Worm (Caenorhabditis elegans) whole organism, mixed stage, embryonic: ENCODE results near the gene srbc-8.

ENCODE experiments used
- M03D4.4 ChIP-seq: sonication (generic microtip); optimal IDR thresholded peaks from 2 replicates; lab custom pipeline; 2017; ENCODE audit warnings: mild to moderate bottlenecking, missing genetic modification characterization, missing compliant biosample characterization
- bed-3 ChIP-seq: fragments of 200-800 bp; sonication (Bioruptor generic); optimal IDR thresholded peaks from 3 replicates; lab custom pipeline; 2018; ENCODE audit warnings: mild to moderate bottlenecking, missing genetic modification characterization, moderate library complexity, missing compliant biosample characterization
- blmp-1 ChIP-seq: fragments of 150-350 bp; optimal IDR thresholded peaks from 2 replicates; lab custom pipeline; 2014; ENCODE audit warnings: missing biosample characterization, missing genetic modification characterization
- ceh-39 ChIP-seq: fragments of 150-350 bp; optimal IDR thresholded peaks from 2 replicates; lab custom pipeline; 2014; ENCODE audit warnings: missing biosample characterization, missing genetic modification characterization
- ceh-43 ChIP-seq: fragments of 200-800 bp; sonication (Bioruptor generic); optimal IDR thresholded peaks from 2 replicates; lab custom pipeline; 2018; ENCODE audit warnings: mild to moderate bottlenecking, missing genetic modification characterization, moderate library complexity, missing compliant biosample characterization
- ceh-83 ChIP-seq: fragments of 200-800 bp; sonication (Bioruptor generic); optimal IDR thresholded peaks from 2 replicates; lab custom pipeline; 2018; ENCODE audit warnings: mild to moderate bottlenecking, missing genetic modification characterization, missing compliant biosample characterization
- ces-1 ChIP-seq: fragments of 150-350 bp; optimal IDR thresholded peaks from 2 replicates; lab custom pipeline; 2014; ENCODE audit warnings: missing biosample characterization, missing genetic modification reagents, missing genetic modification characterization
- cnd-1 ChIP-seq: fragments of 200-800 bp; sonication (Bioruptor generic); optimal IDR thresholded peaks from 2 replicates; lab custom pipeline; 2018; ENCODE audit warnings: mild to moderate bottlenecking, missing genetic modification characterization, missing compliant biosample characterization
- drap-1 ChIP-seq: fragments of 200-800 bp; sonication (Bioruptor generic); optimal IDR thresholded peaks from 3 replicates; lab custom pipeline; 2018; ENCODE audit warnings: mild to moderate bottlenecking, missing genetic modification characterization, missing compliant biosample characterization
- elt-1 ChIP-seq: sonication (generic microtip); optimal IDR thresholded peaks from 2 replicates; lab custom pipeline; 2017; ENCODE audit warnings: missing genetic modification characterization, mild to moderate bottlenecking, missing compliant biosample characterization, antibody characterized with exemption, moderate library complexity, borderline replicate concordance; ENCODE audit not compliant: insufficient read depth
- elt-3 ChIP-seq: fragments of 150-350 bp; optimal IDR thresholded peaks from 2 replicates; lab custom pipeline; 2014; ENCODE audit warnings: missing biosample characterization, missing genetic modification characterization
- hlh-1 ChIP-seq: fragments of 150-350 bp; optimal IDR thresholded peaks from 2 replicates; lab custom pipeline; 2014; ENCODE audit warnings: missing biosample characterization, missing genetic modification reagents, missing genetic modification characterization
- lin-13 ChIP-seq: fragments of 150-350 bp; optimal IDR thresholded peaks from 2 replicates; lab custom pipeline; 2014; ENCODE audit warnings: missing biosample characterization, missing genetic modification characterization
- lin-32 ChIP-seq: fragments of 200-800 bp; sonication (Bioruptor generic); optimal IDR thresholded peaks from 2 replicates; lab custom pipeline; 2018; ENCODE audit warnings: mild to moderate bottlenecking, missing genetic modification characterization, missing compliant biosample characterization
- lsy-2 ChIP-seq: fragments of 150-350 bp; optimal IDR thresholded peaks from 2 replicates; lab custom pipeline; 2014; ENCODE audit warnings: missing biosample characterization, missing genetic modification characterization
- mab-5 ChIP-seq: fragments of 150-350 bp; optimal IDR thresholded peaks from 2 replicates; lab custom pipeline; 2014; ENCODE audit warnings: missing biosample characterization, missing genetic modification characterization
- mep-1 ChIP-seq: fragments of 150-350 bp; optimal IDR thresholded peaks from 2 replicates; lab custom pipeline; 2017; ENCODE audit warnings: missing biosample characterization, missing genetic modification reagents, missing genetic modification characterization, inconsistent platforms
- mls-2 ChIP-seq: sonication (generic microtip); optimal IDR thresholded peaks from 2 replicates; lab custom pipeline; 2016; ENCODE audit warnings: mild to moderate bottlenecking, missing genetic modification characterization, moderate library complexity, missing compliant biosample characterization
- nhr-12 ChIP-seq: fragments of 150-350 bp; optimal IDR thresholded peaks from 2 replicates; lab custom pipeline; 2014; ENCODE audit warnings: missing biosample characterization, missing genetic modification characterization
- nhr-237 ChIP-seq: fragments of 150-350 bp; optimal IDR thresholded peaks from 2 replicates; lab custom pipeline; 2014; ENCODE audit warnings: missing biosample characterization, missing genetic modification characterization
- nhr-28 ChIP-seq: fragments of 150-350 bp; optimal IDR thresholded peaks from 2 replicates; lab custom pipeline; 2014; ENCODE audit warnings: missing biosample characterization, missing genetic modification characterization
- pha-4 ChIP-seq: fragments of 150-350 bp; optimal IDR thresholded peaks from 2 replicates; lab custom pipeline; 2018; ENCODE audit warnings: missing biosample characterization, missing genetic modification reagents, missing genetic modification characterization
- sem-2 ChIP-seq: fragments of 200-800 bp; sonication (Bioruptor generic); optimal IDR thresholded peaks from 2 replicates; lab custom pipeline; 2018; ENCODE audit warnings: mild to moderate bottlenecking, missing genetic modification characterization, missing compliant biosample characterization
- sptf-1 ChIP-seq: sonication (generic microtip); optimal IDR thresholded peaks from 2 replicates; lab custom pipeline; 2017; ENCODE audit warnings: mild to moderate bottlenecking, missing genetic modification characterization, moderate library complexity, missing compliant biosample characterization
- tbx-8 ChIP-seq: fragments of 200-800 bp; sonication (Bioruptor generic); optimal IDR thresholded peaks from 2 replicates; lab custom pipeline; 2018; ENCODE audit warnings: mild to moderate bottlenecking, missing genetic modification characterization, moderate library complexity, missing compliant biosample characterization
- unc-120 ChIP-seq: sonication (generic microtip); optimal IDR thresholded peaks from 2 replicates; lab custom pipeline; 2017; ENCODE audit warnings: missing genetic modification characterization, missing compliant biosample characterization; ENCODE audit not compliant: poor library complexity, severe bottlenecking
- unc-62 ChIP-seq: fragments of 150-350 bp; optimal IDR thresholded peaks from 2 replicates; lab custom pipeline; 2014; ENCODE audit warnings: missing biosample characterization, missing genetic modification reagents, missing genetic modification characterization

srbc-8 gene

DNA sequence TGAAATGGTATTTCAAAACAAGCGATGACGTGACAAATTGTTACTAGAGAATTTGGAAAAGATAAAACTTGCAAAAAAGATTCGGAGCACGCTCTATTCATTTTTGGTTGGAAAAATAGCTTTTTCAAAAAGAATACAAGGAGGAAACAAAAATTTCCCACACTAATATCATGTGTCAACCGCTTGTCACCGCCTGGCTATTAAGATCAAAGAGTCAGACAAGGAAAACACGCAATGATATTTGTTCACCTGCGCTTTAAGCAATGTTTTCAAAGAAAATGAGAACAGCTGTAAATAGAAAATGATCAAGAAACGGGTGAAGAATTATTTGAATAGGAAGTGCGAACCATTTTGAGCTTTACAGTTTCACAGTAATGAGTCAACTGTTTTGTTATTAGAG lies 8.1 kb downstream of the srbc-8 start, which contains the start of gene srh-125:
Gene srh-125 (minus strand): TSS at position 101 of the 400 bp plus-strand sequence.
- TF ChIP-seq elt-3 (tag; lab: Kevin White, UChicago) (no peak), mep-1 (tag; lab: Kevin White, UChicago) (no peak), mls-2 (tag; lab: Kevin White, UChicago) (no peak), nhr-237 (tag; lab: Kevin White, UChicago) (no peak), pha-4 (tag; lab: Kevin White, UChicago) (no peak), cnd-1 (tag; lab: Kevin White, UChicago) (no peak), sptf-1 (tag; lab: Kevin White, UChicago) (no peak), bed-3 (no peak), lin-13 (tag; lab: Kevin White, UChicago) (no peak), ceh-43 (GFP tag; lab: Kevin White, UChicago) (no peak), unc-62 (GFP tag; lab: Kevin White, UChicago) (no peak), M03D4.4 (tag; lab: Kevin White, UChicago) (no peak), ces-1 (GFP tag; lab: Kevin White, UChicago) (no peak), ceh-83 (GFP tag; lab: Kevin White, UChicago) (no peak), elt-1 (tag; lab: Kevin White, UChicago) (no peak), sem-2 (GFP tag; lab: Kevin White, UChicago) (no peak), nhr-28 (tag; lab: Kevin White, UChicago) (no peak), drap-1 (GFP tag; lab: Kevin White, UChicago) (no peak), tbx-8 (GFP tag; lab: Kevin White, UChicago) (no peak)
- TF ChIP-seq, all 35 proteins: peak for 0

ce11 chrV:7472815-7473214 lies 12.1 kb downstream of the srbc-8 start, which contains the start of gene str-28:
Gene str-28 (minus strand): TSS chrV:7472915.
- TF ChIP-seq drap-1 (GFP tag; lab: Kevin White, UChicago), result no peak
- no peak for TF ChIP-seq blmp-1 (tag; lab: Kevin White, UChicago)
- no peak for TF ChIP-seq tbx-8 (GFP tag; lab: Kevin White, UChicago)
- no peak for TF ChIP-seq ces-1 (GFP tag; lab: Kevin White, UChicago)
- no peak for TF ChIP-seq ceh-43 (GFP tag; lab: Kevin White, UChicago)

- TF ChIP-seq pha-4 (tag; lab: Kevin White, UChicago), result peak; percentile 44
- peak; percentile 37 for TF ChIP-seq M03D4.4 (tag; lab: Kevin White, UChicago)
- TF ChIP-seq lin-13 (tag; lab: Kevin White, UChicago), result peak; percentile 54
- TF ChIP-seq lsy-2 (tag; lab: Kevin White, UChicago), result peak; percentile 58
- peak; percentile 98 for TF ChIP-seq unc-120
- TF ChIP-seq cnd-1 (tag; lab: Kevin White, UChicago), result no peak
- peak; percentile 59 for TF ChIP-seq mep-1 (tag; lab: Kevin White, UChicago)
- peak; percentile 45 for TF ChIP-seq sptf-1 (tag; lab: Kevin White, UChicago)
- TF ChIP-seq nhr-237 (tag; lab: Kevin White, UChicago), result peak; percentile 31
- no peak for TF ChIP-seq mab-5 (tag; lab: Kevin White, UChicago)
- TF ChIP-seq, all 35 proteins: peak for 8
These were observed 19.4 kb downstream of the srbc-8 start, which contains the start of gene F25E5.1 for ce11 chrV:7465509-7465908. Gene F25E5.1 (plus strand): TSS chrV:7465884.

DNA sequence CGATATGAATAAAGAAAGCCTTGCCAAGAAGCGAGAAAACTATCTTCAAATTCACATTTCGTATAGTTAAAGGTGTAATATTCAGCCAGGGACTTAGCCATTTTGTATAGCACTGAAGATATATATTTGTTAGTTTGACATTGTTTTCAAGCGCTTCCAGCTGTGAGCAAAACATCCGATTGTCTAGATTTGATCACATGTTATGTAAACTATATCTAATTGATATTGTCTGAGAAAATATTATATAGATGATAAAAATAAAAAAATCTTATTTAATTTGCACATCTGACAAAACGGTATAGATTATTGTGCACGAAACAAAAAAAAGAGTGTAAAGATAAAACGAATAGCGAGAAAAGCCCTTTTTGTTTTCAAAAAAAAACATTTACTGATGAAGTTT lies 20.2 kb downstream of the srbc-8 start, which contains the start of gene srh-89:
Gene srh-89 (minus strand): TSS at position 101 of the 400 bp plus-strand sequence.
- TF ChIP-seq lin-13 (tag; lab: Kevin White, UChicago), result no peak
- no peak for TF ChIP-seq ceh-39 (tag; lab: Kevin White, UChicago)
- no peak for TF ChIP-seq sptf-1 (tag; lab: Kevin White, UChicago)
- no peak for TF ChIP-seq nhr-12 (tag; lab: Kevin White, UChicago)
- TF ChIP-seq lin-32, result no peak
- no peak for TF ChIP-seq hlh-1 (tag; lab: Kevin White, UChicago)
- no peak for TF ChIP-seq M03D4.4 (tag; lab: Kevin White, UChicago)
- TF ChIP-seq ceh-83 (GFP tag; lab: Kevin White, UChicago), result no peak

DNA sequence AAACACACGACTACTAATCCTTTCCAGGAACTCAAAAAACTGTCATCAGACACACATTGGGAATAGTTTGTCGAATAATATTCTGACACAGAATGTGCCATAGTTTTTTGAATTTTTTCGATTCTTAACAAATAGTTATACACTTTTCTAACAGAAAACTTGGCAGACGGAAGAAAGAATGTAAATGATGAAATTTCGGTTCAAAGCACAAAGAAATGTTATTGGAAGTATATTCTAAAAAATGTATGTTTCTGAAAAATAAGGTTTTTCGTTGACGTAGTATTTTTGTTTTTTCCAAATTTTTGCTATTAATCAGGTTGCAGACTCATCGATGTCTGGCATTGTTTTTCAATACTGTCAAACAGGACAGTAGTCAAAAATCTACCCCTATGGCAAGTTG lies 24.0 kb downstream of the srbc-8 start, which contains the start of gene srh-92:
Gene srh-92 (minus strand): TSS at position 101 of the 400 bp plus-strand sequence.
- TF ChIP-seq ceh-43 (GFP tag; lab: Kevin White, UChicago) (no peak), sptf-1 (tag; lab: Kevin White, UChicago) (no peak), pha-4 (tag; lab: Kevin White, UChicago) (no peak)
